Worm (Caenorhabditis elegans): ENCODE data around the gene srh-192.

DNA sequence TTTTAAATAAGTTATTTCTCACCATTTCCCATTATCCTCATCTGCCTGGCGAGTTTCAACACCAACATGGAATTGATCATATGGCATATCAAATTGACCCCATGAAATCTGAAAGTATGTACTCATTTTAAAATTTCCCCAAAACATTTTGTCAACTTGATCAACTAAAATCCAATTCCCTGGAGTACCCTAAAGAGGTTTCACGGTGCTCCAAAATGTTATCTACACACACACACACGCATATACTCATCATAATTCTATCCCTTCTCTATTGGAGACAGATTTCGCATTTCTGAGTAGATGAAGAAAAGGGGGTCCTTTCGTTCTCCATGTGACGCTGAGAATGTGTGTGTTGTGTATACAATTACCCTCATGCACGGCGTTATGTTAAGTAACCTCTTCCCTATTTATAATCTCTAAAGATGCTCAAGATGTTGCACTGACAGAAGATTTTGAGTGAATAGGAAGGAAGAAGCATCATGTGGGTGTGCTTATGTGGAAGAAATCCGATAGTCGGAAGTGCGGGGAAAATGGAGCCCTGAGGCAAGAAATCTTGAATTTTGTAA is 41.2 kb upstream of the srh-192 start:
- no peak for TF ChIP-seq unc-3 (GFP tag; conservative IDR thresholded peaks at IDR 0.05)
- no peak for TF ChIP-seq unc-3 (tag; optimal IDR thresholded peaks at IDR 0.05)
- TF ChIP-seq pag-3 (tag; optimal IDR thresholded peaks at IDR 0.05; ENCODE audit: borderline replicate concordance), result no peak
- TF ChIP-seq pha-4 (tag; optimal IDR thresholded peaks at IDR 0.05), result no peak
- no peak for TF ChIP-seq fkh-10 (GFP tag; optimal IDR thresholded peaks at IDR 0.05)
- TF ChIP-seq odd-2 (tag; optimal IDR thresholded peaks at IDR 0.05), result no peak
- TF ChIP-seq ahr-1 (tag; optimal IDR thresholded peaks at IDR 0.05), result no peak
